Fruit fly (Drosophila melanogaster) whole organism, wandering third instar larva: ENCODE results near the gene CG13901.

Experiments
- Hr83 ChIP-seq: fragments of 200-300 bp; sonication (Bioruptor generic); optimal IDR thresholded peaks from 2 replicates; lab custom pipeline; 2016; ENCODE audit warnings: missing biosample characterization, mild to moderate bottlenecking, missing genetic modification characterization, moderate library complexity; ENCODE audit not compliant: poor library complexity, severe bottlenecking
- Vsx2 ChIP-seq: fragments of 200-300, 225-300 bp; sonication (Bioruptor generic); optimal IDR thresholded peaks from 2 replicates; lab custom pipeline; 2018; ENCODE audit warnings: missing biosample characterization, missing genetic modification characterization; ENCODE audit not compliant: partially characterized antibody
- dl ChIP-seq, 2 experiments: fragments of 175-275, 200-275 bp in 1 of 2; fragments of 200-275 bp in 1 of 2; sonication (Bioruptor generic); optimal IDR thresholded peaks; lab custom pipeline; 2018; ENCODE audit warnings: mild to moderate bottlenecking in 2 of 2, missing biosample characterization in 2 of 2, missing genetic modification characterization in 2 of 2, moderate library complexity in 2 of 2; ENCODE audit not compliant: partially characterized antibody in 2 of 2, insufficient read depth in 1 of 2
- dmrt93B ChIP-seq: fragments of 200-800 bp; sonication (Bioruptor generic); optimal IDR thresholded peaks from 2 replicates; lab custom pipeline; 2018; ENCODE audit warnings: missing biosample characterization, mild to moderate bottlenecking, missing genetic modification characterization
- ey ChIP-seq: fragments of 200-800 bp; sonication (Bioruptor generic); optimal IDR thresholded peaks from 2 replicates; lab custom pipeline; 2016; ENCODE audit warnings: missing biosample characterization, missing genetic modification characterization
- foxo ChIP-seq, 2 experiments: fragments of 200-800 bp; sonication (Bioruptor generic); optimal IDR thresholded peaks; 2 replicates in 1 of 2; 3 replicates in 1 of 2; lab custom pipeline; 2016 to 2017; ENCODE audit warnings: missing biosample characterization in 2 of 2, missing genetic modification characterization in 2 of 2
- psq ChIP-seq: fragments of 200-800 bp; sonication (Bioruptor generic); optimal IDR thresholded peaks from 3 replicates; lab custom pipeline; 2017; ENCODE audit warnings: missing biosample characterization, mild to moderate bottlenecking, missing genetic modification characterization, moderate library complexity
- usp ChIP-seq: fragments of >200 bp; optimal IDR thresholded peaks from 2 replicates; lab custom pipeline; 2017; ENCODE audit warnings: missing biosample characterization, missing genetic modification characterization

dm6 chr3L:820332-820731 is 17.3 kb downstream of the CG13901 start:
- TF ChIP-seq ey (peak; percentile 49), usp (GFP tag; lab: Kevin White, UChicago) (no peak), psq (peak; percentile 69), Hr83 (no peak), foxo (GFP tag; optimal IDR thresholded peaks at IDR 0.05; lab: Kevin White, UChicago) (peak in 1 of 2 experiments; percentile 78), Vsx2 (GFP tag; lab: Kevin White, UChicago) (no peak), dl (GFP tag; optimal IDR thresholded peaks at IDR 0.05; lab: Kevin White, UChicago; ENCODE audit: insufficient read depth in 1 of 2, partially characterized antibody in 2 of 2) (no peak), dmrt93B (GFP tag; lab: Kevin White, UChicago) (peak; percentile 56)
